Worm (Caenorhabditis elegans): ENCODE data around the gene sqv-7.

The sqv-7 gene

DNA sequence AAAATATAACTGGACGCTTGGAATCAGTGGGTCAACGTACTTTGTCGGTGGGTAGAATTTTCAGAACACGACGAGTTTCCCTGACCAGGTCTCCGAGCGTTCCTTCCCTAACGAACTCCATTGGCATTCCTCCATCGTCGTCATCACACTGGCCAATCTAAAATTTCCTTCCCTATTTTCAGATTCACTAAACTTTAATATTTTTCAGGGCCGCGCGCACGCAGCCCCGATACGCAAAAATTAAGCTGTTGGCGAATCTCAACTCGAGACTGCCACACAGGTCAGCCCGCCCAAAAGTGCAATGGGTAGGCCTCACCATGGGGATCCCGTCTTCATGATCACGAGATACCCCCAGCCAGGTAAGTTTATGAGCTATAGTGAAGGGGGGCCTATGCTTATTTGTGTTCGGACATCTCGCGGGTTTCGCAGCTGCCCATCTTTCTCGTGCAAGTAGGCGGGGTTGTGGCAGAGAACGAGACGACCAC is 44.3 kb downstream of the sqv-7 start (continued):
- peak; percentile 89 for TF ChIP-seq hmg-1.2 (GFP tag; IDR thresholded peaks at IDR 0.05)
- TF ChIP-seq F39B2.1 (GFP tag; IDR thresholded peaks at IDR 0.05) = peak; percentile 53; the same call in 1 of the 2 replicates
- TF ChIP-seq ccch-3 (GFP tag; optimal IDR thresholded peaks at IDR 0.05) = no peak
- TF ChIP-seq F52B5.7 (tag; optimal IDR thresholded peaks at IDR 0.05) = peak; percentile 67
- peak; percentile 41 for TF ChIP-seq nhr-90 (tag; optimal IDR thresholded peaks at IDR 0.05)
- TF ChIP-seq atf-7 (tag; optimal IDR thresholded peaks at IDR 0.05) = peak; percentile 59
- TF ChIP-seq hlh-12 (tag; optimal IDR thresholded peaks at IDR 0.05) = peak; percentile 29
- TF ChIP-seq Y79H2A.3 (GFP tag; conservative IDR thresholded peaks at IDR 0.05) = 0 out of 2 replicates have a peak, but pooled peaks have one; percentile 36
- peak; percentile 97 for TF ChIP-seq snpc-4 (GFP tag; optimal IDR thresholded peaks at IDR 0.05)
- TF ChIP-seq snpc-4 (tag; optimal IDR thresholded peaks at IDR 0.05) = peak; percentile 97 to 99 (median 98)
- peak; percentile 13 for TF ChIP-seq ztf-26 (tag; optimal IDR thresholded peaks at IDR 0.05)
- peak; percentile 83 for TF ChIP-seq attf-3 (GFP tag; conservative IDR thresholded peaks at IDR 0.05)
- TF ChIP-seq nfyb-1 (GFP tag; IDR thresholded peaks at IDR 0.05) = peak; percentile 93
- no peak for TF ChIP-seq dpl-1 (GFP tag; optimal IDR thresholded peaks at IDR 0.05)
- TF ChIP-seq ceh-40 (GFP tag; IDR thresholded peaks at IDR 0.05) = no peak
- peak; percentile 38 for TF ChIP-seq gei-17 (GFP tag; optimal IDR thresholded peaks at IDR 0.05)
- peak; percentile 37 for TF ChIP-seq F57A8.1 (GFP tag; optimal IDR thresholded peaks at IDR 0.05)
- peak; percentile 39 for TF ChIP-seq K12H6.12 (tag; optimal IDR thresholded peaks at IDR 0.05)
- peak; percentile 73 for TF ChIP-seq ceh-91 (GFP tag; IDR thresholded peaks at IDR 0.05)
- peak; percentile 64 for TF ChIP-seq ama-1 (optimal IDR thresholded peaks at IDR 0.05)
- TF ChIP-seq ama-1 (GFP tag; optimal IDR thresholded peaks at IDR 0.05) = peak in 1 of 2 experiments; percentile 59
- peak; percentile 79 for TF ChIP-seq F10E7.11 (tag; optimal IDR thresholded peaks at IDR 0.05)
- TF ChIP-seq hrde-1 (tag; optimal IDR thresholded peaks at IDR 0.05; ENCODE audit: borderline replicate concordance) = peak; percentile 72
- peak; percentile 68; the same call in 1 of the 2 replicates for TF ChIP-seq ztf-28 (GFP tag; IDR thresholded peaks at IDR 0.05)
- TF ChIP-seq F23B12.7 (tag; optimal IDR thresholded peaks at IDR 0.05; ENCODE audit: insufficient read depth) = peak; percentile 53
- peak; percentile 59 for TF ChIP-seq tlf-1 (GFP tag; optimal IDR thresholded peaks at IDR 0.05)
- no peak for TF ChIP-seq ets-4 (GFP tag; optimal IDR thresholded peaks at IDR 0.05)
- peak; percentile 56 for TF ChIP-seq mes-4 (tag; optimal IDR thresholded peaks at IDR 0.05)
- peak; percentile 74 for TF ChIP-seq C17E4.6 (GFP tag; IDR thresholded peaks at IDR 0.05)
- TF ChIP-seq bed-2 (GFP tag; IDR thresholded peaks at IDR 0.05) = no peak
- TF ChIP-seq rec-8 (tag; optimal IDR thresholded peaks at IDR 0.05) = peak in 1 of 2 experiments; percentile 61
- TF ChIP-seq zfh-2 (GFP tag; conservative IDR thresholded peaks at IDR 0.05) = no peak; the same call in 1 of the 2 replicates
- TF ChIP-seq ztf-6 (GFP tag; IDR thresholded peaks at IDR 0.05) = 0 out of 2 replicates have a peak, but pooled peaks have one; percentile 73
- TF ChIP-seq pbrm-1 (GFP tag; IDR thresholded peaks at IDR 0.05) = peak; percentile 93
- TF ChIP-seq B0035.1 (tag; optimal IDR thresholded peaks at IDR 0.05) = peak; percentile 57
- peak; percentile 88 for TF ChIP-seq repo-1 (tag; optimal IDR thresholded peaks at IDR 0.05)
- peak; percentile 93 for TF ChIP-seq snpc-3.4 (tag; optimal IDR thresholded peaks at IDR 0.05)
- no peak for TF ChIP-seq nhr-179 (tag; optimal IDR thresholded peaks at IDR 0.05)
- peak; percentile 70 for TF ChIP-seq ztf-18 (tag; optimal IDR thresholded peaks at IDR 0.05)
- peak; percentile 84 for TF ChIP-seq lsl-1 (GFP tag; optimal IDR thresholded peaks at IDR 0.05)
- TF ChIP-seq hmg-20 (GFP tag; IDR thresholded peaks at IDR 0.05) = peak; percentile 69; the same call in 1 of the 2 replicates
- TF ChIP-seq ceh-79 (tag; optimal IDR thresholded peaks at IDR 0.05) = peak; percentile 77
- TF ChIP-seq chd-7 (tag; optimal IDR thresholded peaks at IDR 0.05) = peak; percentile 68
- TF ChIP-seq Y53G8AR.9 (GFP tag; conservative IDR thresholded peaks at IDR 0.05) = peak; percentile 75
- TF ChIP-seq C06A6.2 (GFP tag; conservative IDR thresholded peaks at IDR 0.05) = peak; percentile 67
- TF ChIP-seq lin-35 (GFP tag; optimal IDR thresholded peaks at IDR 0.05) = peak in 1 of 3 experiments; percentile 44
- TF ChIP-seq hsf-1 (GFP tag; IDR thresholded peaks at IDR 0.05) = peak; percentile 58
- no peak for TF ChIP-seq tbx-9 (tag; optimal IDR thresholded peaks at IDR 0.05; ENCODE audit: borderline replicate concordance)

Data from whole organism, young adult.